Worm (Caenorhabditis elegans) whole organism, L4 larva: ENCODE data around the gene spd-3.

Experiments used
- F10B5.3 ChIP-seq: sonication (generic microtip); optimal IDR thresholded peaks from 2 replicates; lab custom pipeline; 2016; ENCODE audit warnings: mild to moderate bottlenecking, missing genetic modification characterization, missing compliant biosample characterization
- F26F4.8 ChIP-seq: fragments of 200-800 bp; sonication (Bioruptor generic); conservative IDR thresholded peaks from 2 replicates; pipeline ENCODE4 v1.3.6; 2022; ENCODE audit warnings: missing genetic modification characterization, missing compliant biosample characterization
- F49E8.2 ChIP-seq: sonication (generic microtip); optimal IDR thresholded peaks from 2 replicates; lab custom pipeline; 2016; ENCODE audit warnings: missing compliant biosample characterization, mild to moderate bottlenecking, missing genetic modification characterization, borderline replicate concordance
- T20F7.1 ChIP-seq: fragments of 200-800 bp; sonication (Bioruptor generic); optimal IDR thresholded peaks from 2 replicates; lab custom pipeline; 2018; ENCODE audit warnings: mild to moderate bottlenecking, missing genetic modification characterization, missing compliant biosample characterization
- T26A8.4 ChIP-seq: fragments of 200-800 bp; sonication (Bioruptor generic); IDR thresholded peaks from 2 replicates; pipeline ENCODE4 v1.3.6; 2022; ENCODE audit warnings: missing genetic modification characterization, missing compliant biosample characterization
- Y48G9A.11 ChIP-seq: fragments of 200-800 bp; sonication (Bioruptor generic); IDR thresholded peaks from 2 replicates; pipeline ENCODE4 v1.3.6; 2022; ENCODE audit warnings: missing genetic modification reagents, missing genetic modification characterization, missing compliant biosample characterization
- ZK337.2 ChIP-seq: fragments of 200-800 bp; sonication (Bioruptor generic); IDR thresholded peaks from 2 replicates; pipeline ENCODE4 v1.3.6; 2022; ENCODE audit warnings: missing genetic modification reagents, missing genetic modification characterization, missing compliant biosample characterization
- aha-1 ChIP-seq: fragments of 150-350 bp; peaks from one replicate; lab custom pipeline; 2014; ENCODE audit warnings: missing biosample characterization, missing genetic modification characterization
- ama-1 ChIP-seq: fragments of 150-350 bp; optimal IDR thresholded peaks from 2 replicates; lab custom pipeline; 2014; ENCODE audit warnings: inconsistent platforms, mixed read lengths
- attf-4 ChIP-seq: sonication (generic microtip); optimal IDR thresholded peaks from 3 replicates; lab custom pipeline; 2017; ENCODE audit warnings: missing biosample characterization, missing genetic modification characterization
- ceh-20 ChIP-seq: fragments of 200-800 bp; sonication (Bioruptor generic); IDR thresholded peaks from 2 replicates; pipeline ENCODE4 v1.3.6; 2022; ENCODE audit warnings: missing genetic modification reagents, missing genetic modification characterization, missing compliant biosample characterization
- ceh-44 ChIP-seq: fragments of 200-800 bp; sonication (Bioruptor generic); IDR thresholded peaks from 2 replicates; pipeline ENCODE4 v1.3.6; 2022; ENCODE audit warnings: missing genetic modification reagents, missing genetic modification characterization, missing compliant biosample characterization
- ceh-62 ChIP-seq: sonication (generic microtip); optimal IDR thresholded peaks from 2 replicates; lab custom pipeline; 2017; ENCODE audit warnings: missing biosample characterization, missing genetic modification characterization
- ceh-82 ChIP-seq: sonication (generic microtip); optimal IDR thresholded peaks from 2 replicates; lab custom pipeline; 2017; ENCODE audit warnings: missing biosample characterization, missing genetic modification characterization
- ces-1 ChIP-seq: fragments of 150-350 bp; sonication (generic microtip); optimal IDR thresholded peaks from 4 replicates; lab custom pipeline; 2014; ENCODE audit warnings: missing biosample characterization, missing genetic modification reagents, missing genetic modification characterization
- ctbp-1 ChIP-seq: fragments of 200-800 bp; sonication (Bioruptor generic); IDR thresholded peaks from 2 replicates; pipeline ENCODE4 v1.3.6; 2022; ENCODE audit warnings: missing genetic modification reagents, missing genetic modification characterization, missing compliant biosample characterization
- daf-16 ChIP-seq, 3 experiments: sonication (generic microtip); optimal IDR thresholded peaks; 2 replicates each; lab custom pipeline; 2016 to 2017; ENCODE audit warnings: missing genetic modification characterization in 3 of 3, missing genetic modification reagents in 3 of 3, mild to moderate bottlenecking in 2 of 3, missing compliant biosample characterization in 2 of 3, missing biosample characterization in 1 of 3, moderate library complexity in 1 of 3
- daf-8 ChIP-seq: fragments of 200-800 bp; sonication (Bioruptor generic); IDR thresholded peaks from 2 replicates; pipeline ENCODE4 v1.3.6; 2022; ENCODE audit warnings: missing genetic modification characterization, missing compliant biosample characterization
- dmd-9 ChIP-seq: fragments of 200-800 bp; sonication (Bioruptor generic); IDR thresholded peaks from 2 replicates; pipeline ENCODE4 v1.3.6; 2022; ENCODE audit warnings: missing genetic modification reagents, missing genetic modification characterization, missing compliant biosample characterization
- duxl-1 ChIP-seq: sonication (generic microtip); optimal IDR thresholded peaks from 2 replicates; lab custom pipeline; 2016; ENCODE audit warnings: mild to moderate bottlenecking, missing genetic modification characterization, moderate library complexity, missing compliant biosample characterization; ENCODE audit not compliant: poor library complexity
- gei-8 ChIP-seq: fragments of 200-800 bp; sonication (Bioruptor generic); optimal IDR thresholded peaks from 2 replicates; lab custom pipeline; 2018; ENCODE audit warnings: mild to moderate bottlenecking, missing genetic modification characterization, missing compliant biosample characterization
- hif-1 ChIP-seq, 2 experiments: sonication (generic microtip); optimal IDR thresholded peaks; 2 replicates each; lab custom pipeline; 2016 to 2017; ENCODE audit warnings: missing compliant biosample characterization in 2 of 2, missing genetic modification characterization in 2 of 2, missing genetic modification reagents in 2 of 2, missing genotype in 2 of 2, mild to moderate bottlenecking in 1 of 2
- hlh-30 ChIP-seq: sonication (generic microtip); optimal IDR thresholded peaks from 2 replicates; lab custom pipeline; 2017; ENCODE audit warnings: antibody characterized with exemption, mild to moderate bottlenecking, missing genetic modification characterization, missing compliant biosample characterization; ENCODE audit not compliant: insufficient read depth
- jun-1 ChIP-seq: fragments of 150-350 bp; optimal IDR thresholded peaks from 2 replicates; lab custom pipeline; 2014; ENCODE audit warnings: missing biosample characterization, missing genetic modification reagents, missing genetic modification characterization
- lin-15B ChIP-seq: fragments of 150-350 bp; sonication (generic microtip); optimal IDR thresholded peaks from 3 replicates; lab custom pipeline; 2014; ENCODE audit warnings: missing biosample characterization, missing genetic modification characterization
- lin-39 ChIP-seq: fragments of 150-350 bp; optimal IDR thresholded peaks from 2 replicates; lab custom pipeline; 2014; ENCODE audit warnings: missing biosample characterization, missing genetic modification reagents, missing genetic modification characterization
- lir-3 ChIP-seq: sonication (generic microtip); optimal IDR thresholded peaks from 2 replicates; lab custom pipeline; 2016; ENCODE audit warnings: mild to moderate bottlenecking, missing genetic modification characterization, missing compliant biosample characterization
- lsy-2 ChIP-seq, 2 experiments: fragments of 150-350 bp in 1 of 2; sonication (generic microtip) in 1 of 2; optimal IDR thresholded peaks; 2 replicates each; lab custom pipeline; 2014 to 2017; ENCODE audit warnings: missing biosample characterization in 2 of 2, missing genetic modification characterization in 2 of 2
- mep-1 ChIP-seq: fragments of 150-350 bp; sonication (generic microtip); optimal IDR thresholded peaks from 3 replicates; lab custom pipeline; 2014; ENCODE audit warnings: missing biosample characterization, missing genetic modification characterization
- mes-2 ChIP-seq: sonication (generic microtip); optimal IDR thresholded peaks from 2 replicates; lab custom pipeline; 2016; ENCODE audit warnings: missing genotype, mild to moderate bottlenecking, missing genetic modification characterization, missing compliant biosample characterization; ENCODE audit not compliant: poor library complexity, severe bottlenecking
- mxl-3 ChIP-seq: fragments of 200-800 bp; sonication (Bioruptor generic); optimal IDR thresholded peaks from 2 replicates; lab custom pipeline; 2018; ENCODE audit warnings: mild to moderate bottlenecking, missing genetic modification characterization, missing compliant biosample characterization
- nhr-10 ChIP-seq: fragments of 150-350 bp; optimal IDR thresholded peaks from 2 replicates; lab custom pipeline; 2014; ENCODE audit warnings: missing biosample characterization, missing genetic modification characterization
- nhr-102 ChIP-seq: sonication (generic microtip); optimal IDR thresholded peaks from 2 replicates; lab custom pipeline; 2016; ENCODE audit warnings: mild to moderate bottlenecking, missing genetic modification characterization, moderate library complexity, missing compliant biosample characterization
- nhr-25 ChIP-seq: sonication (generic microtip); optimal IDR thresholded peaks from 2 replicates; lab custom pipeline; 2017; ENCODE audit warnings: missing genetic modification characterization, mild to moderate bottlenecking, missing compliant biosample characterization, antibody characterized with exemption, moderate library complexity, borderline replicate concordance; ENCODE audit not compliant: insufficient read depth
- nhr-42 ChIP-seq: fragments of 200-800 bp; sonication (Bioruptor generic); IDR thresholded peaks from 2 replicates; pipeline ENCODE4 v1.3.6; 2022; ENCODE audit warnings: missing genetic modification characterization, missing compliant biosample characterization
- nhr-48 ChIP-seq: sonication (generic microtip); optimal IDR thresholded peaks from 2 replicates; lab custom pipeline; 2016; ENCODE audit warnings: mild to moderate bottlenecking, missing genetic modification characterization, missing compliant biosample characterization
- pha-4 ChIP-seq, 2 experiments: fragments of 150-350 bp in 1 of 2; fragments of 200-800 bp in 1 of 2; sonication (Bioruptor generic) in 1 of 2; IDR thresholded peaks in 1 of 2; optimal IDR thresholded peaks in 1 of 2; 2 replicates each; pipeline versions ENCODE4 v1.3.6 to Lab custom; 2014 to 2022; ENCODE audit warnings: missing genetic modification characterization in 2 of 2, missing genetic modification reagents in 2 of 2, missing biosample characterization in 1 of 2, missing compliant biosample characterization in 1 of 2
- sdz-12 ChIP-seq: fragments of 200-800 bp; sonication (Bioruptor generic); optimal IDR thresholded peaks from 2 replicates; lab custom pipeline; 2018; ENCODE audit warnings: mild to moderate bottlenecking, missing genetic modification characterization, missing compliant biosample characterization
- snpc-4 ChIP-seq: fragments of 150-350 bp; optimal IDR thresholded peaks from 2 replicates; lab custom pipeline; 2014; ENCODE audit warnings: missing biosample characterization, missing genetic modification characterization
- spr-3 ChIP-seq: fragments of 200-800 bp; sonication (Bioruptor generic); optimal IDR thresholded peaks from 2 replicates; lab custom pipeline; 2018; ENCODE audit warnings: mild to moderate bottlenecking, missing genetic modification characterization, missing compliant biosample characterization
- tag-97 ChIP-seq: fragments of 200-800 bp; sonication (Bioruptor generic); IDR thresholded peaks from 2 replicates; pipeline ENCODE4 v1.3.6; 2022; ENCODE audit warnings: missing genetic modification characterization, missing compliant biosample characterization
- vab-7 ChIP-seq: fragments of 200-800 bp; sonication (Bioruptor generic); IDR thresholded peaks from 2 replicates; pipeline ENCODE4 v1.3.6; 2022; ENCODE audit warnings: missing genetic modification reagents, missing genetic modification characterization, missing compliant biosample characterization
- zag-1 ChIP-seq: fragments of 150-350 bp; optimal IDR thresholded peaks from 2 replicates; lab custom pipeline; 2014; ENCODE audit warnings: missing biosample characterization, missing genetic modification characterization
- zfp-2 ChIP-seq: sonication (generic microtip); optimal IDR thresholded peaks from 2 replicates; lab custom pipeline; 2016; ENCODE audit warnings: mild to moderate bottlenecking, missing genetic modification characterization, missing compliant biosample characterization
- zfp-3 ChIP-seq: fragments of 200-800 bp; sonication (Bioruptor generic); conservative IDR thresholded peaks from 2 replicates; pipeline ENCODE4 v1.3.6; 2022; ENCODE audit warnings: missing genetic modification reagents, missing genetic modification characterization, missing compliant biosample characterization
- zip-2 ChIP-seq: fragments of 150-350 bp; optimal IDR thresholded peaks from 2 replicates; lab custom pipeline; 2014; ENCODE audit warnings: missing biosample characterization, missing genetic modification characterization
- ztf-11 ChIP-seq: fragments of 150-350 bp; optimal IDR thresholded peaks from 2 replicates; lab custom pipeline; 2014; ENCODE audit warnings: missing biosample characterization, missing genetic modification characterization

Gene spd-3

DNA sequence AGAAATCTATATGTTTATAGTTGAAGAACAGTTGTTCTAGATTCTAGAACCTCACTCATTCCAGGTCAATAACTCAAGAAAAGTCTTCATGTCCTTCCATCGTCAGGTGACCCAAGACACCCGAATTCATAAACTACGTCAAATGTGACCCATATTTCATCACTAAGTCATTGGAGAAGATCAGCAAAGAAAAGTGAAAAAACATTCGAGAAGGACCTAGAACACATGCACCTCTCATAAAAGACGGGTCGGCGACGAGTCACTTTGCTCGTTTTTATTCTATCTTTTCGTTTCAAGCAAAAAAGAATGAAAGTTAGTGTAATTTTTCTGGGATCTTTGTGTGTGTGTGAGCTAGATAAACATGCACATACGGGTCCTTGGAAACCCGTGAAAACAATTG is 11.3 kb upstream of the spd-3 start (continued):
- TF ChIP-seq ama-1 (lab: Kevin White, UChicago) (no peak), T26A8.4 (GFP tag; lab: Robert Waterston, UW) (0 out of 2 replicates have a peak, but pooled peaks have one; percentile 44), zip-2 (tag; lab: Kevin White, UChicago) (no peak), aha-1 (peak; percentile 68), ceh-20 (peak; percentile 60; the same call in 1 of the 2 replicates), zfp-3 (GFP tag; lab: Robert Waterston, UW) (no peak), lsy-2 (tag; optimal IDR thresholded peaks at IDR 0.05; lab: Kevin White, UChicago) (peak; percentile 24 to 25)

- TF ChIP-seq mep-1 (peak; percentile 92), nhr-25 (no peak), ctbp-1 (GFP tag; lab: Robert Waterston, UW) (peak; percentile 80), spr-3 (GFP tag; lab: Kevin White, UChicago) (peak; percentile 34), snpc-4 (tag; lab: Kevin White, UChicago) (no peak), ceh-82 (tag; lab: Kevin White, UChicago) (no peak), mxl-3 (GFP tag; lab: Kevin White, UChicago) (peak; percentile 68), lir-3 (no peak), zag-1 (tag; lab: Kevin White, UChicago) (no peak), T20F7.1 (GFP tag; lab: Kevin White, UChicago) (peak; percentile 59), jun-1 (tag; lab: Kevin White, UChicago) (peak; percentile 57), tag-97 (no peak), dmd-9 (GFP tag; lab: Robert Waterston, UW) (no peak), ceh-44 (GFP tag; lab: Robert Waterston, UW) (peak; percentile 83), ces-1 (peak; percentile 38), aha-1 (peak; percentile 98), vab-7 (GFP tag; lab: Robert Waterston, UW) (peak; percentile 51; the same call in 1 of the 2 replicates), Y48G9A.11 (peak; percentile 75), daf-16 (GFP tag; optimal IDR thresholded peaks at IDR 0.05; lab: Kevin White, UChicago) (peak in 1 of 2 experiments; percentile 57), daf-16 (tag; optimal IDR thresholded peaks at IDR 0.05; lab: Kevin White, UChicago) (peak; percentile 90), mes-2 (tag; lab: Kevin White, UChicago) (peak; percentile 92), pha-4 (GFP tag; IDR thresholded peaks at IDR 0.05; lab: Robert Waterston, UW) (peak; percentile 86), pha-4 (tag; optimal IDR thresholded peaks at IDR 0.05; lab: Kevin White, UChicago) (no peak), nhr-10 (tag; lab: Kevin White, UChicago) (peak; percentile 36), nhr-102 (tag; lab: Kevin White, UChicago) (peak; percentile 81), hif-1 (tag; optimal IDR thresholded peaks at IDR 0.05; lab: Kevin White, UChicago) (peak; percentile 20 to 84), lin-39 (tag; lab: Kevin White, UChicago) (no peak), gei-8 (GFP tag; lab: Kevin White, UChicago) (no peak), nhr-48 (tag; lab: Kevin White, UChicago) (peak; percentile 72), ceh-62 (tag; lab: Kevin White, UChicago) (no peak), F10B5.3 (tag; lab: Kevin White, UChicago) (peak; percentile 4), ztf-11 (tag; lab: Kevin White, UChicago) (no peak), hlh-30 (peak; percentile 54), ZK337.2 (GFP tag; lab: Robert Waterston, UW) (0 out of 2 replicates have a peak, but pooled peaks have one; percentile 39), duxl-1 (tag; lab: Kevin White, UChicago) (peak; percentile 61), nhr-42 (GFP tag; lab: Robert Waterston, UW) (peak; percentile 57; the same call in 1 of the 2 replicates), F49E8.2 (tag; lab: Kevin White, UChicago) (peak; percentile 72), daf-8 (GFP tag; lab: Robert Waterston, UW) (no peak), sdz-12 (GFP tag; lab: Kevin White, UChicago) (peak; percentile 36), attf-4 (peak; percentile 3), zip-2 (tag; lab: Kevin White, UChicago) (no peak), lin-15B (tag; lab: Kevin White, UChicago) (no peak), zfp-2 (tag; lab: Kevin White, UChicago) (peak; percentile 48), F26F4.8 (0 out of 2 replicates have a peak, but pooled peaks have one; percentile 36)
Observed at ce11 chrIV:6756374-6756773, 6.1 kb upstream of the spd-3 start.
